Worm (Caenorhabditis elegans) whole organism, L4/young adult: ENCODE measurements around the gene F10D2.10.

Experiments used
- W03F9.2 ChIP-seq: fragments of 150-350 bp; optimal IDR thresholded peaks from 2 replicates; lab custom pipeline; 2014; ENCODE audit warnings: missing biosample characterization, missing genetic modification characterization
- dao-5 ChIP-seq: sonication (generic microtip); optimal IDR thresholded peaks from 2 replicates; lab custom pipeline; 2016; ENCODE audit warnings: missing genotype, missing genetic modification characterization, moderate library complexity, missing compliant biosample characterization
- him-1 ChIP-seq: sonication (generic microtip); optimal IDR thresholded peaks from 2 replicates; lab custom pipeline; 2016; ENCODE audit warnings: missing genotype, missing genetic modification reagents, missing genetic modification characterization, missing compliant biosample characterization

DNA sequence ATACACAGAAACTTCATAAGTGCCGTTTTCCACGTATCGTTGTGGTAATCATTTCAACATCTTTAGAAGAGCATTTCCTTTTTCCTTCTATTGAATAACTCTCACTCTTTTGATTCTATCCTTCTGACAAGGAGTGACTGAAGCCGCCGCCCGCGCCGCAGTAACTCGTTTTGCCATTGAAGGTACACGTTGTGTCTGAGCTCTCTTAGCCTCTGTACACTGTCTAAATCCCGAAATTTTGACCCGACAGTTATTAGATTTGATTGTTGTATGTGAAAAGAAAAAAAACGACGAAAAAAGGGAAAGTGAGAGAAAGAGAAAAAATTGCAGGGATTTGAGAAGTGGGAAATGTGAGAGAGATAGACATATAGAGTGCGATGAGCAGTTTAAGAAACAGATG, 44.7 kb downstream of the F10D2.10 start:
- no peak for TF ChIP-seq him-1 (tag; lab: Kevin White, UChicago)
- TF ChIP-seq dao-5 = no peak
- no peak for TF ChIP-seq W03F9.2 (tag; lab: Kevin White, UChicago)
